Worm (Caenorhabditis elegans) whole organism, late embryonic: ENCODE data around the gene fat-1.

Source experiments
- K09A11.1 ChIP-seq: sonication (generic microtip); optimal IDR thresholded peaks from 2 replicates; lab custom pipeline; 2017; ENCODE audit warnings: antibody characterized with exemption, mild to moderate bottlenecking, missing genetic modification characterization, missing compliant biosample characterization; ENCODE audit not compliant: insufficient read depth
- ama-1 ChIP-seq: fragments of 150-350 bp; optimal IDR thresholded peaks from 2 replicates; lab custom pipeline; 2014
- ceh-18 ChIP-seq: sonication (generic microtip); optimal IDR thresholded peaks from 2 replicates; lab custom pipeline; 2016; ENCODE audit warnings: missing genetic modification characterization, missing compliant biosample characterization
- ceh-19 ChIP-seq: fragments of 200-800 bp; sonication (Bioruptor generic); optimal IDR thresholded peaks from 2 replicates; lab custom pipeline; 2018; ENCODE audit warnings: mild to moderate bottlenecking, missing genetic modification characterization, missing compliant biosample characterization
- ceh-30 ChIP-seq: fragments of 150-350 bp; optimal IDR thresholded peaks from 2 replicates; lab custom pipeline; 2014; ENCODE audit warnings: missing biosample characterization, missing genetic modification characterization
- ceh-48 ChIP-seq: sonication (generic microtip); optimal IDR thresholded peaks from 2 replicates; lab custom pipeline; 2016; ENCODE audit warnings: missing genetic modification characterization, inconsistent platforms, missing compliant biosample characterization
- ceh-9 ChIP-seq: sonication (generic microtip); optimal IDR thresholded peaks from 2 replicates; lab custom pipeline; 2016; ENCODE audit warnings: mild to moderate bottlenecking, missing genetic modification characterization, inconsistent platforms, missing compliant biosample characterization
- dmd-4 ChIP-seq: sonication (generic microtip); optimal IDR thresholded peaks from 2 replicates; lab custom pipeline; 2016; ENCODE audit warnings: borderline replicate concordance, missing genetic modification characterization, missing compliant biosample characterization
- dve-1 ChIP-seq: sonication (generic microtip); optimal IDR thresholded peaks from 2 replicates; lab custom pipeline; 2017; ENCODE audit warnings: antibody characterized with exemption, mild to moderate bottlenecking, missing genetic modification characterization, missing compliant biosample characterization
- elt-2 ChIP-seq: sonication (generic microtip); optimal IDR thresholded peaks from 2 replicates; lab custom pipeline; 2016; ENCODE audit warnings: missing genetic modification reagents, missing genetic modification characterization, missing compliant biosample characterization
- ets-4 ChIP-seq: sonication (generic microtip); optimal IDR thresholded peaks from 2 replicates; lab custom pipeline; 2016; ENCODE audit warnings: missing genetic modification characterization, missing compliant biosample characterization
- eyg-1 ChIP-seq: sonication (generic microtip); optimal IDR thresholded peaks from 2 replicates; lab custom pipeline; 2016; ENCODE audit warnings: missing genotype, missing genetic modification characterization, missing compliant biosample characterization
- fax-1 ChIP-seq: sonication (generic microtip); optimal IDR thresholded peaks from 2 replicates; lab custom pipeline; 2016; ENCODE audit warnings: missing genotype, missing genetic modification characterization, missing compliant biosample characterization
- gmeb-2 ChIP-seq: sonication (generic microtip); optimal IDR thresholded peaks from 2 replicates; lab custom pipeline; 2016; ENCODE audit warnings: missing genetic modification characterization, inconsistent platforms, missing compliant biosample characterization
- hlh-15 ChIP-seq: sonication (generic microtip); optimal IDR thresholded peaks from 2 replicates; lab custom pipeline; 2016; ENCODE audit warnings: missing genetic modification characterization, missing compliant biosample characterization
- hlh-6 ChIP-seq: sonication (generic microtip); optimal IDR thresholded peaks from 2 replicates; lab custom pipeline; 2016; ENCODE audit warnings: missing genotype, missing genetic modification characterization, missing compliant biosample characterization
- hlh-8 ChIP-seq: sonication (generic microtip); optimal IDR thresholded peaks from 2 replicates; lab custom pipeline; 2016; ENCODE audit warnings: missing genotype, missing genetic modification characterization, missing compliant biosample characterization
- lim-6 ChIP-seq: sonication (generic microtip); optimal IDR thresholded peaks from 2 replicates; lab custom pipeline; 2016; ENCODE audit warnings: missing genetic modification characterization, missing compliant biosample characterization
- lin-11 ChIP-seq: fragments of 200-800 bp; sonication (Bioruptor generic); optimal IDR thresholded peaks from 2 replicates; lab custom pipeline; 2018; ENCODE audit warnings: mild to moderate bottlenecking, missing genetic modification characterization, missing compliant biosample characterization
- madf-2 ChIP-seq: sonication (generic microtip); optimal IDR thresholded peaks from 2 replicates; lab custom pipeline; 2017; ENCODE audit warnings: missing genetic modification characterization, missing compliant biosample characterization
- nhr-232 ChIP-seq: sonication (generic microtip); optimal IDR thresholded peaks from 2 replicates; lab custom pipeline; 2016; ENCODE audit warnings: missing genetic modification characterization, missing compliant biosample characterization
- odd-2 ChIP-seq: sonication (generic microtip); optimal IDR thresholded peaks from 2 replicates; lab custom pipeline; 2017; ENCODE audit warnings: antibody characterized with exemption, mild to moderate bottlenecking, missing genetic modification characterization, missing compliant biosample characterization
- pax-1 ChIP-seq: fragments of 150-350 bp; optimal IDR thresholded peaks from 2 replicates; lab custom pipeline; 2014; ENCODE audit warnings: missing biosample characterization, missing genetic modification characterization
- pha-2 ChIP-seq: sonication (generic microtip); optimal IDR thresholded peaks from 2 replicates; lab custom pipeline; 2017; ENCODE audit warnings: mild to moderate bottlenecking, missing genetic modification characterization, missing compliant biosample characterization
- pqm-1 ChIP-seq: sonication (generic microtip); optimal IDR thresholded peaks from 2 replicates; lab custom pipeline; 2016; ENCODE audit warnings: missing genetic modification characterization, missing compliant biosample characterization
- sdc-2 ChIP-seq: sonication (generic microtip); optimal IDR thresholded peaks from 2 replicates; lab custom pipeline; 2016; ENCODE audit warnings: missing genotype, missing genetic modification characterization, missing compliant biosample characterization
- sox-4 ChIP-seq: sonication (generic microtip); optimal IDR thresholded peaks from 2 replicates; lab custom pipeline; 2017; ENCODE audit warnings: mild to moderate bottlenecking, missing genetic modification characterization, inconsistent platforms, missing compliant biosample characterization
- syd-9 ChIP-seq: sonication (generic microtip); optimal IDR thresholded peaks from 2 replicates; lab custom pipeline; 2016; ENCODE audit warnings: mild to moderate bottlenecking, missing genetic modification characterization, moderate library complexity, missing compliant biosample characterization
- tbx-7 ChIP-seq: sonication (generic microtip); optimal IDR thresholded peaks from 2 replicates; lab custom pipeline; 2016; ENCODE audit warnings: missing genotype, missing genetic modification characterization, missing compliant biosample characterization
- ttx-3 ChIP-seq: sonication (generic microtip); optimal IDR thresholded peaks from 2 replicates; lab custom pipeline; 2016; ENCODE audit warnings: missing genetic modification reagents, missing genetic modification characterization, missing compliant biosample characterization
- unc-3 ChIP-seq, 2 experiments: fragments of 200-800 bp in 1 of 2; sonication (Bioruptor generic) in 1 of 2; sonication (generic microtip) in 1 of 2; conservative IDR thresholded peaks in 1 of 2; optimal IDR thresholded peaks in 1 of 2; 2 replicates each; pipeline versions ENCODE4 v1.3.6 to Lab custom; 2016 to 2022; ENCODE audit warnings: missing compliant biosample characterization in 2 of 2, missing genetic modification characterization in 2 of 2, missing genetic modification reagents in 1 of 2
- unc-55 ChIP-seq: sonication (generic microtip); optimal IDR thresholded peaks from 2 replicates; lab custom pipeline; 2017; ENCODE audit warnings: missing biosample characterization, missing genetic modification reagents, missing genetic modification characterization
- unc-86 ChIP-seq: sonication (generic microtip); optimal IDR thresholded peaks from 2 replicates; lab custom pipeline; 2016; ENCODE audit warnings: missing genetic modification characterization, missing compliant biosample characterization
- zip-5 ChIP-seq: sonication (generic microtip); optimal IDR thresholded peaks from 2 replicates; lab custom pipeline; 2016; ENCODE audit warnings: missing genetic modification characterization, missing compliant biosample characterization

fat-1 gene

ce11 chrIV:13323823-13324359 lies 8.4 kb downstream of the fat-1 start, which contains the start of gene fat-2:
fat-2 (plus strand) TSS chrIV:13323873.
- no peak for TF ChIP-seq dmd-4 (tag; lab: Kevin White, UChicago)
- no peak for TF ChIP-seq dve-1 (tag; lab: Kevin White, UChicago)
- TF ChIP-seq lim-6 (tag; lab: Kevin White, UChicago), result no peak
- TF ChIP-seq pha-2 (tag; lab: Kevin White, UChicago), result no peak
- no peak for TF ChIP-seq odd-2 (tag; lab: Kevin White, UChicago)
- no peak for TF ChIP-seq gmeb-2 (tag; lab: Kevin White, UChicago)
- TF ChIP-seq ceh-9 (tag; lab: Kevin White, UChicago), result no peak
- TF ChIP-seq unc-86 (tag; lab: Kevin White, UChicago), result no peak
- no peak for TF ChIP-seq unc-3 (GFP tag; conservative IDR thresholded peaks at IDR 0.05; lab: Robert Waterston, UW)
- no peak for TF ChIP-seq unc-3 (tag; optimal IDR thresholded peaks at IDR 0.05; lab: Kevin White, UChicago)
- no peak for TF ChIP-seq ets-4 (tag; lab: Kevin White, UChicago)
- no peak for TF ChIP-seq hlh-8 (tag; lab: Kevin White, UChicago)
- no peak for TF ChIP-seq ceh-48 (tag; lab: Kevin White, UChicago)
- TF ChIP-seq ceh-18 (tag; lab: Kevin White, UChicago), result no peak
- TF ChIP-seq zip-5, result no peak
- no peak for TF ChIP-seq lin-11 (tag; lab: Kevin White, UChicago)
- no peak for TF ChIP-seq hlh-15 (tag; lab: Kevin White, UChicago)
- no peak for TF ChIP-seq pax-1 (tag; lab: Kevin White, UChicago)

ce11 chrIV:13327064-13327463 lies 11.6 kb downstream of the fat-1 start:
- no peak for TF ChIP-seq tbx-7 (tag; lab: Kevin White, UChicago)
- peak; percentile 50 for TF ChIP-seq elt-2
- TF ChIP-seq, all 69 proteins: peak for 1

ce11 chrIV:13328059-13328458 lies 12.6 kb downstream of the fat-1 start, which contains the start of gene far-6:
far-6 (plus strand) TSS chrIV:13328359.
- no peak for TF ChIP-seq ceh-30 (tag; lab: Kevin White, UChicago)
- no peak for TF ChIP-seq lin-11 (tag; lab: Kevin White, UChicago)
- no peak for TF ChIP-seq eyg-1
- TF ChIP-seq pqm-1 (tag; lab: Kevin White, UChicago), result no peak
- TF ChIP-seq ceh-9 (tag; lab: Kevin White, UChicago), result no peak
- TF ChIP-seq nhr-232 (tag; lab: Kevin White, UChicago), result no peak
- no peak for TF ChIP-seq unc-55 (GFP tag; lab: Kevin White, UChicago)
- TF ChIP-seq ceh-48 (tag; lab: Kevin White, UChicago), result no peak
- no peak for TF ChIP-seq odd-2 (tag; lab: Kevin White, UChicago)
- TF ChIP-seq madf-2 (tag; lab: Kevin White, UChicago), result no peak
- no peak for TF ChIP-seq sdc-2 (tag; lab: Kevin White, UChicago)
- TF ChIP-seq ets-4 (tag; lab: Kevin White, UChicago), result no peak
- no peak for TF ChIP-seq ceh-19 (GFP tag; lab: Kevin White, UChicago)
- TF ChIP-seq sox-4, result no peak
- TF ChIP-seq ama-1 (lab: Kevin White, UChicago), result no peak
- no peak for TF ChIP-seq syd-9 (tag; lab: Kevin White, UChicago)
- no peak for TF ChIP-seq ttx-3 (tag; lab: Kevin White, UChicago)
- TF ChIP-seq, all 69 proteins: peak for 0

ce11 chrIV:13330547-13330946 lies 15.1 kb downstream of the fat-1 start:
- TF ChIP-seq fax-1, result no peak
- no peak for TF ChIP-seq eyg-1
- no peak for TF ChIP-seq nhr-232 (tag; lab: Kevin White, UChicago)
- no peak for TF ChIP-seq unc-3 (GFP tag; conservative IDR thresholded peaks at IDR 0.05; lab: Robert Waterston, UW)
- TF ChIP-seq unc-3 (tag; optimal IDR thresholded peaks at IDR 0.05; lab: Kevin White, UChicago), result no peak
- TF ChIP-seq gmeb-2 (tag; lab: Kevin White, UChicago), result no peak
- TF ChIP-seq K09A11.1 (tag; lab: Kevin White, UChicago), result no peak
- no peak for TF ChIP-seq hlh-6 (tag; lab: Kevin White, UChicago)
- no peak for TF ChIP-seq ets-4 (tag; lab: Kevin White, UChicago)
